Worm (Caenorhabditis elegans) whole organism, L3 larva: ENCODE results near the gene ZC239.15.

ENCODE experiments used
- aly-2 ChIP-seq: fragments of 150-350 bp; optimal IDR thresholded peaks from 2 replicates; lab custom pipeline; 2014; ENCODE audit warnings: missing biosample characterization, missing genetic modification characterization
- ama-1 ChIP-seq: fragments of 150-350 bp; optimal IDR thresholded peaks from 2 replicates; lab custom pipeline; 2018
- ceh-82 ChIP-seq: fragments of 150-350 bp; optimal IDR thresholded peaks from 2 replicates; lab custom pipeline; 2014; ENCODE audit warnings: missing biosample characterization, missing genetic modification characterization
- fkh-10 ChIP-seq: sonication (generic microtip); optimal IDR thresholded peaks from 2 replicates; lab custom pipeline; 2017; ENCODE audit warnings: missing biosample characterization, missing genetic modification reagents, missing genetic modification characterization
- lin-39 ChIP-seq: fragments of 150-350 bp; optimal IDR thresholded peaks from 2 replicates; lab custom pipeline; 2018; ENCODE audit warnings: missing biosample characterization, missing genetic modification reagents, missing genetic modification characterization
- nhr-77 ChIP-seq: fragments of 150-350 bp; optimal IDR thresholded peaks from 2 replicates; lab custom pipeline; 2014; ENCODE audit warnings: missing biosample characterization, missing genetic modification characterization
- tbx-2 ChIP-seq: sonication (generic microtip); optimal IDR thresholded peaks from 2 replicates; lab custom pipeline; 2016; ENCODE audit warnings: mild to moderate bottlenecking, missing genetic modification characterization, missing compliant biosample characterization
- unc-62 ChIP-seq: fragments of 150-350 bp; sonication (generic microtip); optimal IDR thresholded peaks from 4 replicates; lab custom pipeline; 2014; ENCODE audit warnings: missing biosample characterization, missing genetic modification reagents, missing genetic modification characterization
- zag-1 ChIP-seq: fragments of 150-350 bp; optimal IDR thresholded peaks from 2 replicates; lab custom pipeline; 2014; ENCODE audit warnings: missing biosample characterization, missing genetic modification characterization
- ztf-11 ChIP-seq: fragments of 150-350 bp; optimal IDR thresholded peaks from 2 replicates; lab custom pipeline; 2014; ENCODE audit warnings: missing biosample characterization, missing genetic modification characterization

ce11 chrII:3250195-3250594 is 25.7 kb upstream of the ZC239.15 start:
- no peak for TF ChIP-seq ceh-82 (tag; lab: Kevin White, UChicago)
- no peak for TF ChIP-seq ztf-11 (tag; lab: Kevin White, UChicago)
- no peak for TF ChIP-seq nhr-77
- no peak for TF ChIP-seq unc-62 (GFP tag; lab: Kevin White, UChicago)
- TF ChIP-seq ama-1: no peak
- TF ChIP-seq zag-1 (tag; lab: Kevin White, UChicago): no peak
- TF ChIP-seq tbx-2: no peak
- no peak for TF ChIP-seq fkh-10
- TF ChIP-seq aly-2 (tag; lab: Kevin White, UChicago): no peak
- TF ChIP-seq lin-39 (tag; lab: Kevin White, UChicago): no peak
